Fruit fly (Drosophila melanogaster) whole organism, embryonic: ENCODE results near the gene pyd.

Experiments
- Atf-2 ChIP-seq: fragments of 200-800 bp; sonication (Bioruptor generic); optimal IDR thresholded peaks from 2 replicates; lab custom pipeline; 2016; ENCODE audit warnings: missing biosample characterization, missing genetic modification characterization
- Bdp1 ChIP-seq: fragments of 200-800 bp; sonication (Bioruptor generic); optimal IDR thresholded peaks from 3 replicates; lab custom pipeline; 2016; ENCODE audit warnings: missing biosample characterization, missing genetic modification characterization
- CG10366 ChIP-seq: fragments of 200-800 bp; sonication (Bioruptor generic); IDR thresholded peaks from 2 replicates; pipeline ENCODE4 v1.3.6; 2022; ENCODE audit warnings: missing biosample characterization, missing genetic modification characterization
- CG11398 ChIP-seq: fragments of 200-800 bp; sonication (Bioruptor generic); optimal IDR thresholded peaks from 2 replicates; lab custom pipeline; 2016; ENCODE audit warnings: missing biosample characterization, missing genetic modification characterization
- CG12744 ChIP-seq: fragments of 200-800 bp; sonication (Bioruptor generic); optimal IDR thresholded peaks from 2 replicates; lab custom pipeline; 2016; ENCODE audit warnings: missing biosample characterization, missing genetic modification characterization
- CG13894 ChIP-seq: fragments of 200-800 bp; sonication (Bioruptor generic); optimal IDR thresholded peaks from 3 replicates; lab custom pipeline; 2018; ENCODE audit warnings: missing biosample characterization, mild to moderate bottlenecking, missing genetic modification characterization, moderate library complexity
- CG16779 ChIP-seq: fragments of 200-800 bp; sonication (Bioruptor generic); IDR thresholded peaks from 2 replicates; pipeline ENCODE4 v1.3.6; 2022; ENCODE audit warnings: missing biosample characterization, missing genetic modification characterization
- CG16863 ChIP-seq: fragments of 200-800 bp; sonication (Bioruptor generic); optimal IDR thresholded peaks from 3 replicates; lab custom pipeline; 2016; ENCODE audit warnings: missing biosample characterization, missing genetic modification characterization
- CG17328 ChIP-seq: fragments of 200-800 bp; sonication (Bioruptor generic); IDR thresholded peaks from 2 replicates; pipeline ENCODE4 v1.3.6; 2022; ENCODE audit warnings: missing biosample characterization, missing genetic modification characterization
- CG17612 ChIP-seq: fragments of 200-800 bp; sonication (Bioruptor generic); IDR thresholded peaks from 2 replicates; pipeline ENCODE4 v1.3.6; 2022; ENCODE audit warnings: missing biosample characterization, missing genetic modification characterization
- CG1832 ChIP-seq: fragments of 200-800 bp; sonication (Bioruptor generic); optimal IDR thresholded peaks from 2 replicates; lab custom pipeline; 2017; ENCODE audit warnings: missing biosample characterization, mild to moderate bottlenecking, missing genetic modification characterization, inconsistent platforms
- CG18476 ChIP-seq: fragments of 200-800 bp; sonication (Bioruptor generic); optimal IDR thresholded peaks from 2 replicates; lab custom pipeline; 2016; ENCODE audit warnings: missing biosample characterization, mild to moderate bottlenecking, missing genetic modification characterization
- CG2678 ChIP-seq: fragments of 200-800 bp; sonication (Bioruptor generic); optimal IDR thresholded peaks from 3 replicates; lab custom pipeline; 2019; ENCODE audit warnings: missing biosample characterization, mild to moderate bottlenecking, missing genetic modification characterization, moderate library complexity
- CG2875 ChIP-seq: fragments of 200-800 bp; sonication (Bioruptor generic); optimal IDR thresholded peaks from 2 replicates; lab custom pipeline; 2017; ENCODE audit warnings: missing biosample characterization, mild to moderate bottlenecking, missing genetic modification characterization, missing genetic modification reagents
- CG3847 ChIP-seq: fragments of 200-800 bp; sonication (Bioruptor generic); IDR thresholded peaks from 2 replicates; pipeline ENCODE4 v1.3.6; 2022; ENCODE audit warnings: missing biosample characterization, missing genetic modification characterization
- CG7372 ChIP-seq: fragments of 200-800 bp; sonication (Bioruptor generic); IDR thresholded peaks from 2 replicates; pipeline ENCODE4 v1.3.6; 2022; ENCODE audit warnings: missing biosample characterization, missing genetic modification characterization
- CG8388 ChIP-seq: fragments of 200-800 bp; sonication (Bioruptor generic); optimal IDR thresholded peaks from 2 replicates; lab custom pipeline; 2019; ENCODE audit warnings: missing biosample characterization, mild to moderate bottlenecking, missing genetic modification characterization, moderate library complexity
- Dip2 ChIP-seq: fragments of 200-800 bp; sonication (Bioruptor generic); IDR thresholded peaks from 2 replicates; pipeline ENCODE4 v1.3.6; 2022; ENCODE audit warnings: missing biosample characterization, missing genetic modification characterization
- Ets97D ChIP-seq: fragments of 200-800 bp; sonication (Bioruptor generic); optimal IDR thresholded peaks from 3 replicates; lab custom pipeline; 2016; ENCODE audit warnings: missing biosample characterization, missing genetic modification characterization
- Fer2 ChIP-seq: fragments of 200-800 bp; sonication (Bioruptor generic); optimal IDR thresholded peaks from 2 replicates; lab custom pipeline; 2018; ENCODE audit warnings: missing biosample characterization, mild to moderate bottlenecking, missing genetic modification characterization, moderate library complexity
- HHEX ChIP-seq: fragments of 200-800 bp; sonication (Bioruptor generic); optimal IDR thresholded peaks from 3 replicates; lab custom pipeline; 2017; ENCODE audit warnings: missing biosample characterization, mild to moderate bottlenecking, missing genetic modification characterization, missing genetic modification reagents
- Hmx ChIP-seq: fragments of 200-800 bp; sonication (Bioruptor generic); optimal IDR thresholded peaks from 2 replicates; lab custom pipeline; 2016; ENCODE audit warnings: missing biosample characterization, missing genetic modification characterization
- Hr39 ChIP-seq: fragments of >200 bp; optimal IDR thresholded peaks from 2 replicates; lab custom pipeline; 2017
- Hr51 ChIP-seq, 2 experiments: fragments of 200-800 bp; sonication (Bioruptor generic); optimal IDR thresholded peaks; 2 replicates in 1 of 2; 3 replicates in 1 of 2; lab custom pipeline; 2016 to 2018; ENCODE audit warnings: missing biosample characterization in 2 of 2, missing genetic modification characterization in 2 of 2, mild to moderate bottlenecking in 1 of 2, moderate library complexity in 1 of 2
- Hsf ChIP-seq: fragments of 200-800 bp; sonication (Bioruptor generic); optimal IDR thresholded peaks from 3 replicates; lab custom pipeline; 2016; ENCODE audit warnings: missing biosample characterization, missing genetic modification characterization
- Lim3 ChIP-seq: fragments of 200-800 bp; sonication (Bioruptor generic); IDR thresholded peaks from 2 replicates; pipeline ENCODE4 v1.3.6; 2022; ENCODE audit warnings: missing biosample characterization, missing genetic modification characterization
- Meics ChIP-seq: fragments of 200-800 bp; sonication (Bioruptor generic); optimal IDR thresholded peaks from 2 replicates; lab custom pipeline; 2017; ENCODE audit warnings: missing biosample characterization, mild to moderate bottlenecking, missing genetic modification characterization
- Nf-YB ChIP-seq: fragments of 200-800 bp; sonication (Bioruptor generic); optimal IDR thresholded peaks from 3 replicates; lab custom pipeline; 2019; ENCODE audit warnings: missing biosample characterization, mild to moderate bottlenecking, missing genetic modification characterization, moderate library complexity
- Opbp ChIP-seq: fragments of 200-800 bp; sonication (Bioruptor generic); IDR thresholded peaks from 3 replicates; pipeline ENCODE4 v1.3.6; 2022; ENCODE audit warnings: missing biosample characterization, missing genetic modification characterization; ENCODE audit not compliant: partially characterized antibody
- Sin3A ChIP-seq: fragments of >200 bp; optimal IDR thresholded peaks from 2 replicates; lab custom pipeline; 2018
- Tbp ChIP-seq: fragments of >200 bp; optimal IDR thresholded peaks from 2 replicates; lab custom pipeline; 2018; ENCODE audit warnings: missing biosample characterization, missing genetic modification characterization
- ab ChIP-seq: fragments of 200-800 bp; sonication (Bioruptor generic); optimal IDR thresholded peaks from 2 replicates; lab custom pipeline; 2016; ENCODE audit warnings: missing biosample characterization, missing genetic modification characterization
- az2 ChIP-seq: fragments of 200-800 bp; sonication (Bioruptor generic); optimal IDR thresholded peaks from 3 replicates; lab custom pipeline; 2016; ENCODE audit warnings: missing biosample characterization, missing genetic modification characterization
- chn ChIP-seq: fragments of 200-800 bp; sonication (Bioruptor generic); optimal IDR thresholded peaks from 2 replicates; lab custom pipeline; 2016; ENCODE audit warnings: missing biosample characterization, missing genetic modification characterization
- ci ChIP-seq: fragments of 200-800 bp; sonication (Bioruptor generic); IDR thresholded peaks from 3 replicates; pipeline ENCODE4 v1.3.6; 2022; ENCODE audit warnings: missing biosample characterization, missing genetic modification characterization
- crp ChIP-seq, 2 experiments: fragments of 200-800 bp; sonication (Bioruptor generic); optimal IDR thresholded peaks; 2 replicates in 1 of 2; 3 replicates in 1 of 2; lab custom pipeline; 2017; ENCODE audit warnings: missing biosample characterization in 2 of 2, missing genetic modification characterization in 2 of 2, mild to moderate bottlenecking in 1 of 2, moderate library complexity in 1 of 2
- da ChIP-seq: fragments of 200-800 bp; sonication (Bioruptor generic); optimal IDR thresholded peaks from 2 replicates; lab custom pipeline; 2016; ENCODE audit warnings: missing biosample characterization, missing genetic modification characterization
- dysf ChIP-seq: fragments of 200-800 bp; sonication (Bioruptor generic); IDR thresholded peaks from 3 replicates; pipeline ENCODE4 v1.3.6; 2022; ENCODE audit warnings: missing biosample characterization, missing genetic modification characterization
- fd3F ChIP-seq: fragments of 200-800 bp; sonication (Bioruptor generic); optimal IDR thresholded peaks from 2 replicates; lab custom pipeline; 2018; ENCODE audit warnings: missing biosample characterization, mild to moderate bottlenecking, missing genetic modification characterization, moderate library complexity
- grn ChIP-seq: fragments of 200-800 bp; sonication (Bioruptor generic); optimal IDR thresholded peaks from 3 replicates; lab custom pipeline; 2017; ENCODE audit warnings: missing biosample characterization, missing genetic modification characterization
- lbe ChIP-seq: fragments of 200-800 bp; sonication (Bioruptor generic); optimal IDR thresholded peaks from 2 replicates; lab custom pipeline; 2016; ENCODE audit warnings: missing biosample characterization, mild to moderate bottlenecking, missing genetic modification characterization
- luna ChIP-seq: fragments of 200-800 bp; sonication (Bioruptor generic); optimal IDR thresholded peaks from 2 replicates; lab custom pipeline; 2016; ENCODE audit warnings: missing biosample characterization, missing genetic modification characterization
- slbo ChIP-seq: fragments of 200-800 bp; sonication (Bioruptor generic); IDR thresholded peaks from 2 replicates; pipeline ENCODE4 v1.3.6; 2022; ENCODE audit warnings: missing biosample characterization, missing genetic modification characterization
- so ChIP-seq: fragments of 200-800 bp; sonication (Bioruptor generic); IDR thresholded peaks from 3 replicates; pipeline ENCODE4 v1.3.6; 2022; ENCODE audit warnings: missing biosample characterization, missing genetic modification characterization
- sqz ChIP-seq: fragments of 200-800 bp; sonication (Bioruptor generic); optimal IDR thresholded peaks from 3 replicates; lab custom pipeline; 2018; ENCODE audit warnings: missing biosample characterization, mild to moderate bottlenecking, missing genetic modification characterization
- zfh1 ChIP-seq: fragments of 200-800 bp; sonication (Bioruptor generic); IDR thresholded peaks from 3 replicates; pipeline ENCODE4 v1.3.6; 2022; ENCODE audit warnings: missing biosample characterization, missing genetic modification characterization
- zfh2 ChIP-seq: fragments of 200-800 bp; sonication (Bioruptor generic); optimal IDR thresholded peaks from 2 replicates; lab custom pipeline; 2016; ENCODE audit warnings: missing biosample characterization, missing genetic modification characterization

pyd gene

DNA sequence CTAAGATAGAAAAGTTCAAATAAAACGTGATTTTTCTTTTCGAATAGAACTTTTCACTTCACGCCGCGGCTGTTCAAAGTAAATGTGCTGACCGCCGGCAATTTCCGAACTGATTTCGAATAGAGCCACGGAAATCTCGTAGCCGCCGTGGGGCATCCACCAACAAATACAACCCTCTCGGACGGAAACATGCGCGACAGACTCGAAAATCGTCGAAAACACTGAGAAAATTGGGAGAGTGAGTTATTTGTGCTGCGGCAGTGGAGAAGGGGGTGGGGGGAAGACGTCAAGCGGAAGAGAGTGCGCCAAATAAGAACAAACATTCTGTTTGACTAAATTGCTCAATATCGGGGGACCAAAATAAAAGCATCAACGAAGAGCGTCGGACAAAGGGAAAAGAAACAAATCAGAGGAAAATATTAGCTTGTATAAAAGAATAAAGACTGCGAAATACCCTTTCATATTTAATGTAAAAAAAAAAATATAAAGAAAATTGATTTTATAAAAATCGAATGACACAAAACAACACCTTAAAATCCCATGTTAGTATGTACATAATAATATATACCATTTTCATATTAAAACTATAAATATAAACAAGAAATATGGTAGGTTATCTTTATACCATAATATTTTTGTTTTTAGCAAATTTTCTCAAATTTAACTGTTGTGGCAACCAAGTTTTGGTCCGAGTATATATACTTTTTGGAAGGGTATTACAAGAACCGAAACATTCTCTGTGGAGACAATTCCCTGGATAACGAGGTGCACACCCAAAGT is 64.2 kb downstream of the pyd start (continued):
- TF ChIP-seq Lim3 (GFP tag; lab: Robert Waterston, UW) (no peak), CG16863 (GFP tag; lab: Kevin White, UChicago) (no peak), Atf-2 (GFP tag; lab: Kevin White, UChicago) (no peak), crp (GFP tag; optimal IDR thresholded peaks at IDR 0.05; lab: Kevin White, UChicago) (no peak), Meics (GFP tag; lab: Kevin White, UChicago) (peak; percentile 59), CG11398 (no peak), slbo (GFP tag; lab: Robert Waterston, UW) (peak; percentile 54; the same call in 1 of the 2 replicates), CG12744 (GFP tag; lab: Kevin White, UChicago) (no peak), zfh1 (GFP tag; lab: Robert Waterston, UW) (no peak), lbe (GFP tag; lab: Kevin White, UChicago) (no peak), ab (GFP tag; lab: Kevin White, UChicago) (no peak), CG17612 (no peak), Sin3A (no peak)

DNA sequence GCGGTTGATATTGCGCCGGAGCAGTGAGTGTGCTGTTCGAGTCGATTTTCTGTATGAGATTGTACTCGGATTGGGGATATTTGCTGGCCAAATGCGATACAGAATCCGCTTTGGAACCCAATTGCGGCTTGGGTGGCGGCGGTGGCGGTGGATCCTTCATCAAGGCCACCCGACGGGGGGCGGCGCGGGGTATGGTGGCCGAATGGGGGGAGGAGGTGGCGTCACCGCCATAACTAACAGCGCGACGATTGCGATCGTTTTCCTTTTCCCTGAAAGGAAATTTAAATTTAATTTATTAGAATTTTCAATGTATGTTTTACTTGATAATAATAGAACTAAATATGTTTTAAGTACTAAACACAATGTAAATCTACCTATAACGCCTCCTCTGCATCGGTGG is 66.7 kb downstream of the pyd start:
- TF ChIP-seq CG18476 (GFP tag; lab: Kevin White, UChicago) (no peak), dysf (GFP tag; lab: Robert Waterston, UW) (0 out of 3 replicates have a peak, but pooled peaks have one; percentile 23), Hr39 (lab: Kevin White, UChicago) (peak; percentile 61), CG8388 (GFP tag; lab: Kevin White, UChicago) (no peak), Hsf (no peak), CG17328 (GFP tag; lab: Robert Waterston, UW) (no peak), CG2678 (tag; lab: Kevin White, UChicago) (no peak), CG16863 (GFP tag; lab: Kevin White, UChicago) (no peak), Ets97D (no peak), slbo (GFP tag; lab: Robert Waterston, UW) (0 out of 2 replicates have a peak, but pooled peaks have one; percentile 11), az2 (no peak), CG13894 (tag; lab: Kevin White, UChicago) (no peak)

DNA sequence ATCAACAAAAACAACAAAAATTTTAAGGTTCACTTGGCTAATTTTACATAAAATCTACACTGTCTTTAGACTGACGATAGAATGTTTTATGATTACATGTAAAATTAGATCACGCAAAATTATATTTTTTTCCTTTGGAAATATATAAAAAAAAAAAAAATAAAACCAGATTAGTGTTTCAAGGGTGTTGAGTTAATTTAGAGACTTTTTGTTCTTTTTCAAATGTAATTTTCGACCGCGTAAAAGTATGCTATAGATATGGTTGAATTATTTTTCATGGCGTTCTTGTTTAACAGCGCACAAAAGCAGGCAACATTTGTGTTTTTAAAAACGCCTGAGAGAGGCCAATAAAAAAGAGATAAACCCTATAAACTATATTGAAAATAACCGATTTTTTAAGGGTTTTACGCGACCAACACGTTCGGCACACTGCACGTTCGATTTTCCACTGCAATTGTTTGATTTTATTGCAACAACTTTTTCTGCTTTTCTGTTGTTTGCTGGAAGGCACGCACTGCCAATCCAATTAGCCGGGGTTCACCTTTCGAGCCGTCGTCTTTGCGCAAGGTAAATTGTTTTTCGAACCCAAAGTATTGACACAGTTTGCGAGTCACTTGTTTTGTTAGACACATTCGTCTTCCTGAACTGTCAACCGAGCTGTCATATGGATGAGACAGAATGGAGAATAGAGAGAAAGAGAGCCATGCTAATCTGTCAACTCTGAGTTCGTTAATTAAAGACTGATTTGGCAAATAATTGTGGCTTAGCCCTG is 68.4 kb downstream of the pyd start:
- TF ChIP-seq fd3F (GFP tag; lab: Kevin White, UChicago), result no peak
- no peak for TF ChIP-seq Nf-YB (GFP tag; lab: Kevin White, UChicago)
- no peak for TF ChIP-seq chn
- TF ChIP-seq CG7372 (GFP tag; lab: Robert Waterston, UW), result no peak
- no peak for TF ChIP-seq so (GFP tag; lab: Robert Waterston, UW)
- no peak for TF ChIP-seq Dip2 (GFP tag; lab: Robert Waterston, UW)
- TF ChIP-seq CG1832 (GFP tag; lab: Kevin White, UChicago), result no peak
- TF ChIP-seq crp (GFP tag; optimal IDR thresholded peaks at IDR 0.05; lab: Kevin White, UChicago), result no peak
- peak; percentile 17 for TF ChIP-seq Tbp (GFP tag; lab: Kevin White, UChicago)
- TF ChIP-seq HHEX (GFP tag; lab: Kevin White, UChicago), result no peak
- no peak for TF ChIP-seq da
- TF ChIP-seq CG3847 (GFP tag; lab: Robert Waterston, UW), result no peak
- TF ChIP-seq sqz, result peak; percentile 62
- TF ChIP-seq CG13894 (tag; lab: Kevin White, UChicago), result peak; percentile 36
- no peak for TF ChIP-seq grn (GFP tag; lab: Kevin White, UChicago)
- no peak for TF ChIP-seq Bdp1
- no peak for TF ChIP-seq Hr51 (GFP tag; optimal IDR thresholded peaks at IDR 0.05; lab: Kevin White, UChicago)
- no peak for TF ChIP-seq Fer2
- peak; percentile 48; the same call in 2 of the 3 replicates for TF ChIP-seq ci (GFP tag; lab: Robert Waterston, UW)
- 0 out of 3 replicates have a peak, but pooled peaks have one; percentile 14 for TF ChIP-seq Opbp (GFP tag; lab: Robert Waterston, UW)
- TF ChIP-seq luna (GFP tag; lab: Kevin White, UChicago), result no peak
- no peak for TF ChIP-seq Hmx (GFP tag; lab: Kevin White, UChicago)
- TF ChIP-seq CG2875 (GFP tag; lab: Kevin White, UChicago), result no peak
- no peak for TF ChIP-seq CG16779 (GFP tag; lab: Robert Waterston, UW)
- no peak for TF ChIP-seq CG10366 (GFP tag; lab: Robert Waterston, UW)
- no peak for TF ChIP-seq zfh2
